Fruit fly (Drosophila melanogaster): ENCODE data around the gene CG7251.

The CG7251 gene

DNA sequence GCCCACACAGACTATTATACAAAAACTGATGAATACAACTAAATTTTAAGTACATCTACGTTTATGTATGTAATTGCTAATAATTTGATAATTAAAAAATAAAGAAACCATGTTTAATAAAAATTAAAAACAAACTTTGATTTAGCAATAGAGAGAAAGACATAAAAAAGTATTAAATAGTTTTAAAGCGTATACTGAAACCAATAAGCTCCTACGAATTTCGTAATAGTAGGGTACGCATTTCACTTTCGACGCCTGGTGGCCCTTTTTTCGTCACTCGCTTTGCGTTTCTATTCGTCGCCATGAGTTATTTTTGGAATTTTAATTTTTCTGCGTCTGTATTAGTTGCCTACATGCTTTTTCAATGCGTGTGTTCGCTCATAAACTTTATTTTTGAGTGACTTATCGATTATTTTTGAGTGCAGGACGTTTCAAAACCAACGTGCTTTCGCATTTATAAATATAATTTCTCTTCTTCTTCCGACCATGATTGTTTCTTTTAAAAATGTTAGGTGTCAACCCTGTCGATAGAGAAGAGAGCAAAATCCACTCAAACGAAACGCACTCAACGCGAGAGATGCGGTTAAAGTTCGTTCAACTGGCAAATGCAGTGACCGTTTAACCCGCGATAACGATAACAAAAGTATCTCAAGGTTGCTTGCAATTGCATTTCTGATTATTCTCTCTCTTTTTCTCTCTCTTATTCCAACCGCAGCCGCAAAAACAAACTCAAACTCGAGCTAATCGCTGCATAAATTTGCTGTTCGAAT is 41.5 kb downstream of the CG7251 start, which contains the start of gene Oscillin (continued):
- TF ChIP-seq E2f1 (GFP tag; IDR thresholded peaks at IDR 0.05) (peak; percentile 79), wdn (GFP tag; IDR thresholded peaks at IDR 0.05) (0 out of 2 replicates have a peak, but pooled peaks have one; percentile 40), CG17612 (GFP tag; IDR thresholded peaks at IDR 0.05) (peak; percentile 54; the same call in 1 of the 2 replicates), HLH4C (GFP tag; IDR thresholded peaks at IDR 0.05; ENCODE audit: partially characterized antibody) (peak; percentile 84), tx (GFP tag; optimal IDR thresholded peaks at IDR 0.05) (peak; percentile 48), CG8924 (tag; optimal IDR thresholded peaks at IDR 0.05) (peak; percentile 84), Sry-δ (GFP tag; optimal IDR thresholded peaks at IDR 0.05) (peak; percentile 32)

DNA sequence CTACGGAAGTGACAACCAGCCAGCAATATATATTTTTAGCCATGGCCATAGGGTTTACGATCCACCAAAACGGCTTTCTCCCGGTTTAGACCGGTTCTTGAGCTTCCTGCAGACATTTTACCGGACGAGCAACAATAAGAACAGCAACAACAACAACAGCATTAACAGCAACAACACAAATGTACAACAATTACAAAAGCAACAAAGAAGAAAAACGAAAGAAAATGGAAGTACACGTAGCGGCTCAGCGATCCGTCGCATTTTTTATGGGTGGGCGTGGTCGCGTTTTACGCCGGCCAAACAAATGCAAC is 42.1 kb downstream of the CG7251 start:
- no peak for TF ChIP-seq CG11247 (GFP tag; IDR thresholded peaks at IDR 0.05)
- TF ChIP-seq CG7745 (tag; optimal IDR thresholded peaks at IDR 0.05), result no peak
- TF ChIP-seq kay (GFP tag; optimal IDR thresholded peaks at IDR 0.05), result no peak
- no peak for TF ChIP-seq CG14965 (GFP tag; optimal IDR thresholded peaks at IDR 0.05; ENCODE audit: borderline replicate concordance)
- no peak for TF ChIP-seq CG42726 (GFP tag; IDR thresholded peaks at IDR 0.05; ENCODE audit: partially characterized antibody)
- no peak for TF ChIP-seq mld (GFP tag; IDR thresholded peaks at IDR 0.05; ENCODE audit: partially characterized antibody)
- 0 out of 2 replicates have a peak, but pooled peaks have one; percentile 37 for TF ChIP-seq Oaz (GFP tag; IDR thresholded peaks at IDR 0.05)
- TF ChIP-seq HLH4C (GFP tag; IDR thresholded peaks at IDR 0.05; ENCODE audit: partially characterized antibody), result no peak
- peak in 1 of 2 experiments; percentile 52 for TF ChIP-seq bsh (GFP tag; optimal IDR thresholded peaks at IDR 0.05)
- TF ChIP-seq CG1792 (GFP tag; optimal IDR thresholded peaks at IDR 0.05), result no peak
- TF ChIP-seq aop (GFP tag; IDR thresholded peaks at IDR 0.05), result no peak
- TF ChIP-seq lola (GFP tag; optimal IDR thresholded peaks at IDR 0.05), result no peak
- no peak for TF ChIP-seq C15 (GFP tag; IDR thresholded peaks at IDR 0.05)
- no peak for TF ChIP-seq MESR4 (GFP tag; optimal IDR thresholded peaks at IDR 0.05)
- TF ChIP-seq fd64A (GFP tag; optimal IDR thresholded peaks at IDR 0.05), result no peak
- no peak for TF ChIP-seq Neu2 (GFP tag; optimal IDR thresholded peaks at IDR 0.05; ENCODE audit: borderline replicate concordance)
- no peak for TF ChIP-seq CG12104 (GFP tag; optimal IDR thresholded peaks at IDR 0.05)
- TF ChIP-seq MBD-R2 (GFP tag; IDR thresholded peaks at IDR 0.05), result no peak
- TF ChIP-seq pzg (GFP tag; optimal IDR thresholded peaks at IDR 0.05), result no peak
- TF ChIP-seq CG11398 (GFP tag; optimal IDR thresholded peaks at IDR 0.05), result no peak
- no peak for TF ChIP-seq CG3995 (GFP tag; optimal IDR thresholded peaks at IDR 0.05)
- no peak for TF ChIP-seq CG6854 (GFP tag; optimal IDR thresholded peaks at IDR 0.05)
- no peak for TF ChIP-seq CG14050 (GFP tag; IDR thresholded peaks at IDR 0.05)
- TF ChIP-seq CG12769 (tag; optimal IDR thresholded peaks at IDR 0.05), result peak; percentile 5
- no peak for TF ChIP-seq vfl (GFP tag; optimal IDR thresholded peaks at IDR 0.05)
- TF ChIP-seq hbn (GFP tag; IDR thresholded peaks at IDR 0.05; ENCODE audit: partially characterized antibody), result no peak
- TF ChIP-seq CG15479 (GFP tag; optimal IDR thresholded peaks at IDR 0.05), result no peak
- no peak for TF ChIP-seq org-1 (GFP tag; optimal IDR thresholded peaks at IDR 0.05)
- no peak for TF ChIP-seq Nf-YA (GFP tag; IDR thresholded peaks at IDR 0.05)
- TF ChIP-seq CG3407 (GFP tag; optimal IDR thresholded peaks at IDR 0.05), result no peak
- no peak for TF ChIP-seq gcm (GFP tag; optimal IDR thresholded peaks at IDR 0.05)
- TF ChIP-seq CG4360 (GFP tag; IDR thresholded peaks at IDR 0.05), result peak; percentile 85
- TF ChIP-seq CG18619 (GFP tag; optimal IDR thresholded peaks at IDR 0.05), result no peak
- TF ChIP-seq YL-1 (GFP tag; optimal IDR thresholded peaks at IDR 0.05), result no peak
- TF ChIP-seq tx (GFP tag; optimal IDR thresholded peaks at IDR 0.05), result no peak
- no peak for TF ChIP-seq Med (GFP tag)
- no peak for TF ChIP-seq bab2 (GFP tag; optimal IDR thresholded peaks at IDR 0.05)
- TF ChIP-seq Dek (tag; optimal IDR thresholded peaks at IDR 0.05), result no peak
- peak; percentile 58; the same call in 1 of the 3 replicates for TF ChIP-seq sr (GFP tag; IDR thresholded peaks at IDR 0.05)
- TF ChIP-seq HLH54F (GFP tag; optimal IDR thresholded peaks at IDR 0.05), result peak; percentile 22
- no peak for TF ChIP-seq her (GFP tag; optimal IDR thresholded peaks at IDR 0.05)
- TF ChIP-seq zf30C (GFP tag; optimal IDR thresholded peaks at IDR 0.05), result no peak
- no peak for TF ChIP-seq twi (tag; optimal IDR thresholded peaks at IDR 0.05)
